Worm (Caenorhabditis elegans): ENCODE measurements around the gene F28C1.1.

- TF ChIP-seq unc-62 (GFP tag; optimal IDR thresholded peaks at IDR 0.05) (no peak), aha-1 (tag; optimal IDR thresholded peaks at IDR 0.05) (no peak), lsy-2 (tag; optimal IDR thresholded peaks at IDR 0.05) (no peak), dpl-1 (GFP tag; optimal IDR thresholded peaks at IDR 0.05) (no peak), ama-1 (optimal IDR thresholded peaks at IDR 0.05) (no peak), nhr-77 (tag; optimal IDR thresholded peaks at IDR 0.05) (no peak), unc-98 (GFP tag; IDR thresholded peaks at IDR 0.05) (no peak), fkh-10 (GFP tag; optimal IDR thresholded peaks at IDR 0.05) (no peak), snpc-4 (tag; optimal IDR thresholded peaks at IDR 0.05) (no peak), ztf-11 (tag; optimal IDR thresholded peaks at IDR 0.05) (no peak), ceh-82 (tag; optimal IDR thresholded peaks at IDR 0.05) (no peak), mdl-1 (tag; optimal IDR thresholded peaks at IDR 0.05) (no peak), tbx-2 (tag; optimal IDR thresholded peaks at IDR 0.05) (no peak), ztf-4 (tag; optimal IDR thresholded peaks at IDR 0.05) (no peak)
These were observed 22.8 kb upstream of the F28C1.1 start for ce11 chrV:12427826-12428225.

All from whole organism, L1 larva.